Fruit fly (Drosophila melanogaster) Kc167 (cell line): ENCODE results near the gene Acsx1R.

Source experiments
- Myc ChIP-seq: fragments of >200 bp; optimal IDR thresholded peaks from 2 replicates; lab custom pipeline; 2017; ENCODE audit warnings: missing external identifiers
- Sin3A ChIP-seq: fragments of >200 bp; optimal IDR thresholded peaks from 2 replicates; lab custom pipeline; 2018; ENCODE audit warnings: missing external identifiers
- h ChIP-seq: fragments of >200 bp; optimal IDR thresholded peaks from 3 replicates; lab custom pipeline; 2018; ENCODE audit warnings: missing external identifiers
- insv ChIP-seq: fragments of >200 bp; optimal IDR thresholded peaks from 3 replicates; lab custom pipeline; 2018; ENCODE audit warnings: missing external identifiers
- psq ChIP-seq: fragments of >200 bp; optimal IDR thresholded peaks from 2 replicates; lab custom pipeline; 2017; ENCODE audit warnings: missing external identifiers
- ttk ChIP-seq: sonication (Bioruptor generic); optimal IDR thresholded peaks from 2 replicates; lab custom pipeline; 2017; ENCODE audit warnings: missing external identifiers

The Acsx1R gene

dm6 chr3R:19777180-19777579 lies at the start of gene Acsx1R:
Acsx1R (minus strand) TSS chr3R:19777280.
- no peak for TF ChIP-seq insv (lab: Kevin White, UChicago)
- TF ChIP-seq psq (lab: Kevin White, UChicago) = no peak
- TF ChIP-seq Sin3A (lab: Kevin White, UChicago) = no peak
- no peak for TF ChIP-seq Myc (lab: Kevin White, UChicago)
- no peak for TF ChIP-seq ttk (lab: Kevin White, UChicago)
- no peak for TF ChIP-seq h (lab: Kevin White, UChicago)

dm6 chr3R:19826355-19826754 lies 49.3 kb upstream of the Acsx1R start:
- no peak for TF ChIP-seq ttk (lab: Kevin White, UChicago)
- TF ChIP-seq Myc (lab: Kevin White, UChicago) = no peak
- no peak for TF ChIP-seq insv (lab: Kevin White, UChicago)
- no peak for TF ChIP-seq Sin3A (lab: Kevin White, UChicago)
- no peak for TF ChIP-seq psq (lab: Kevin White, UChicago)
- TF ChIP-seq h (lab: Kevin White, UChicago) = no peak

dm6 chr3R:19824480-19824879 lies 47.4 kb upstream of the Acsx1R start:
- TF ChIP-seq psq (lab: Kevin White, UChicago) = no peak
- TF ChIP-seq h (lab: Kevin White, UChicago) = no peak
- TF ChIP-seq ttk (lab: Kevin White, UChicago) = no peak
- TF ChIP-seq Sin3A (lab: Kevin White, UChicago) = no peak
- TF ChIP-seq insv (lab: Kevin White, UChicago) = no peak
- TF ChIP-seq Myc (lab: Kevin White, UChicago) = no peak

- TF ChIP-seq ttk (lab: Kevin White, UChicago) = no peak
- TF ChIP-seq Sin3A (lab: Kevin White, UChicago) = no peak
- no peak for TF ChIP-seq psq (lab: Kevin White, UChicago)
- TF ChIP-seq h (lab: Kevin White, UChicago) = no peak
- no peak for TF ChIP-seq Myc (lab: Kevin White, UChicago)
Observed at dm6 chr3R:19822138-19822537, 45.1 kb upstream of the Acsx1R start.

dm6 chr3R:19820994-19821393 lies 43.9 kb upstream of the Acsx1R start:
- TF ChIP-seq insv (lab: Kevin White, UChicago) (no peak), Myc (lab: Kevin White, UChicago) (no peak), psq (lab: Kevin White, UChicago) (no peak), Sin3A (lab: Kevin White, UChicago) (no peak), ttk (lab: Kevin White, UChicago) (no peak), h (lab: Kevin White, UChicago) (no peak)

dm6 chr3R:19816758-19817157 lies 39.7 kb upstream of the Acsx1R start:
- TF ChIP-seq h (lab: Kevin White, UChicago) = no peak
- no peak for TF ChIP-seq psq (lab: Kevin White, UChicago)
- TF ChIP-seq Myc (lab: Kevin White, UChicago) = no peak
- TF ChIP-seq insv (lab: Kevin White, UChicago) = no peak
- no peak for TF ChIP-seq ttk (lab: Kevin White, UChicago)
- no peak for TF ChIP-seq Sin3A (lab: Kevin White, UChicago)

- TF ChIP-seq Myc (lab: Kevin White, UChicago) = no peak
- no peak for TF ChIP-seq Sin3A (lab: Kevin White, UChicago)
- TF ChIP-seq h (lab: Kevin White, UChicago) = no peak
- TF ChIP-seq psq (lab: Kevin White, UChicago) = no peak
Observed at dm6 chr3R:19813217-19813616, 36.1 kb upstream of the Acsx1R start.

- TF ChIP-seq Sin3A (lab: Kevin White, UChicago) (no peak), insv (lab: Kevin White, UChicago) (no peak), ttk (lab: Kevin White, UChicago) (no peak), h (lab: Kevin White, UChicago) (no peak), Myc (lab: Kevin White, UChicago) (no peak), psq (lab: Kevin White, UChicago) (no peak)
Observed at dm6 chr3R:19812472-19812871, 35.4 kb upstream of the Acsx1R start.

- no peak for TF ChIP-seq Sin3A (lab: Kevin White, UChicago)
- TF ChIP-seq psq (lab: Kevin White, UChicago) = no peak
- TF ChIP-seq insv (lab: Kevin White, UChicago) = no peak
- no peak for TF ChIP-seq ttk (lab: Kevin White, UChicago)
- TF ChIP-seq Myc (lab: Kevin White, UChicago) = no peak
- no peak for TF ChIP-seq h (lab: Kevin White, UChicago)
Observed at dm6 chr3R:19811510-19811909, 34.4 kb upstream of the Acsx1R start.

dm6 chr3R:19808430-19808756 lies 31.3 kb upstream of the Acsx1R start:
- TF ChIP-seq Sin3A (lab: Kevin White, UChicago) (no peak), Myc (lab: Kevin White, UChicago) (no peak)

dm6 chr3R:19807745-19808429 lies 30.8 kb upstream of the Acsx1R start:
- TF ChIP-seq h (lab: Kevin White, UChicago) (no peak), Myc (lab: Kevin White, UChicago) (no peak), insv (lab: Kevin White, UChicago) (no peak), ttk (lab: Kevin White, UChicago) (no peak), psq (lab: Kevin White, UChicago) (no peak), Sin3A (lab: Kevin White, UChicago) (no peak)

dm6 chr3R:19807148-19807547 lies 30.1 kb upstream of the Acsx1R start:
- TF ChIP-seq ttk (lab: Kevin White, UChicago) (no peak), psq (lab: Kevin White, UChicago) (no peak), insv (lab: Kevin White, UChicago) (no peak), Sin3A (lab: Kevin White, UChicago) (no peak), h (lab: Kevin White, UChicago) (no peak), Myc (lab: Kevin White, UChicago) (no peak)
